Worm (Caenorhabditis elegans): Measurements from ENCODE around the gene F13A7.1.
A peak's percentile ranks its signal among the peaks of the same experiment; 100 is the strongest.

F13A7.1 gene

DNA sequence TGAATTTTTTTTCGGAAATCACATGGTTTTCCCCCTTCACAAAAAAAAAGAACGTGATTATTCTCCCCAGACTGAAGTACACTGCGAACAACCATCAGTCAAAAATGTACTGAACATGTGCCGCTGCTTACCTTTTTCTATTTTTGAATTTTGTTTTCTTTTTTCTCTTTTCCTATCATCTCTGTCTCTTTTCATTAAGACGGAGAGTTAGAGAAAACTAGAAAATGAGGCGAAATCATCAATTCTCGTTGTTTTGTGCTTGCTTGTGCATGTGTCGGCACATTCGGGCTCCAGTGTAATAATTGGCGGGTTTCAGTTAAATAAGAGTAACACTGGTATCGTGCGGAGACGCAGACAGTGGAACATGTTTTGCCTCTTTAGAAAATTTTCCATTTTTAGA is 25.5 kb downstream of the F13A7.1 start (continued):
- TF ChIP-seq gei-17 (GFP tag; optimal IDR thresholded peaks at IDR 0.05) (no peak), F37B4.10 (GFP tag; IDR thresholded peaks at IDR 0.05) (no peak), lsl-1 (GFP tag; optimal IDR thresholded peaks at IDR 0.05) (no peak), unc-130 (GFP tag; optimal IDR thresholded peaks at IDR 0.05) (no peak), ztf-22 (GFP tag; optimal IDR thresholded peaks at IDR 0.05) (peak; percentile 23), ceh-27 (GFP tag; optimal IDR thresholded peaks at IDR 0.05) (no peak), madf-8 (GFP tag; conservative IDR thresholded peaks at IDR 0.05) (no peak), lin-35 (GFP tag; optimal IDR thresholded peaks at IDR 0.05) (no peak), D2030.7 (GFP tag; IDR thresholded peaks at IDR 0.05) (no peak), ama-1 (optimal IDR thresholded peaks at IDR 0.05) (no peak), ama-1 (GFP tag; optimal IDR thresholded peaks at IDR 0.05) (no peak), rcor-1 (GFP tag; IDR thresholded peaks at IDR 0.05) (no peak), ztf-26 (tag; optimal IDR thresholded peaks at IDR 0.05) (no peak), ZK185.1 (tag; optimal IDR thresholded peaks at IDR 0.05; ENCODE audit: poor library complexity, severe bottlenecking) (no peak), tbx-9 (tag; optimal IDR thresholded peaks at IDR 0.05; ENCODE audit: borderline replicate concordance) (no peak), nfyb-1 (GFP tag; IDR thresholded peaks at IDR 0.05) (no peak), ccch-3 (GFP tag; optimal IDR thresholded peaks at IDR 0.05) (no peak), dox-1 (GFP tag; IDR thresholded peaks at IDR 0.05) (0 out of 2 replicates have a peak, but pooled peaks have one; percentile 7), dpl-1 (GFP tag; optimal IDR thresholded peaks at IDR 0.05) (no peak), T07F8.4 (tag; optimal IDR thresholded peaks at IDR 0.05) (no peak), ztf-28 (GFP tag; IDR thresholded peaks at IDR 0.05) (no peak), attf-3 (GFP tag; conservative IDR thresholded peaks at IDR 0.05) (no peak), bed-1 (GFP tag; IDR thresholded peaks at IDR 0.05) (no peak), Y53G8AR.9 (GFP tag; conservative IDR thresholded peaks at IDR 0.05) (no peak), ztf-3 (GFP tag; optimal IDR thresholded peaks at IDR 0.05) (no peak), atf-7 (tag; optimal IDR thresholded peaks at IDR 0.05) (peak; percentile 1), K12H6.12 (tag; optimal IDR thresholded peaks at IDR 0.05) (peak; percentile 58), snpc-1.1 (tag; optimal IDR thresholded peaks at IDR 0.05; ENCODE audit: insufficient read depth) (no peak), Y95B8A.8 (GFP tag; IDR thresholded peaks at IDR 0.05) (no peak)

DNA sequence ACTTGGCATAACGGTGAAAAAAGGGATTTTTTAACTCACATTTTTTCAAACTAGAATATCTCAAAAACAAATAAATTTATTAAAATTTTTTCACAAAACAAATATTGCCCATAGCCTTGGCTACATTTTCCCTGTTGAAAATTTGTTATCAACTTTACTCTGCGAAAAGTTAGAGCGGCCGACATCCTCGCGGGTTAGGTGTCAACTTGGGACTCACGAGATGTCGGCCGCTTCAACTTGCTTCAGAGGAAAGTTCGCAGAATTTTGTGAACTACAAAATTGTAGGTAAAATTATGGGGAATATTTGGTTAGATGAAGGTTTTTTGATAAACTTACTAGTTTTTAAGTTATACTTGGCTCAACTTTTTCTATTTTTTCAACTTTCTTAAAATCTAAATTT is 26.0 kb downstream of the F13A7.1 start:
- no peak for TF ChIP-seq lag-1 (GFP tag; IDR thresholded peaks at IDR 0.05)
- no peak for TF ChIP-seq snpc-4 (GFP tag; optimal IDR thresholded peaks at IDR 0.05)
- peak in 3 of 4 experiments; percentile 65 to 83 (median 82) for TF ChIP-seq snpc-4 (tag; optimal IDR thresholded peaks at IDR 0.05)
- peak; percentile 20 for TF ChIP-seq snpc-1.1 (tag; optimal IDR thresholded peaks at IDR 0.05; ENCODE audit: insufficient read depth)
- no peak for TF ChIP-seq madf-10 (tag; optimal IDR thresholded peaks at IDR 0.05)

- no peak for TF ChIP-seq rec-8 (tag; optimal IDR thresholded peaks at IDR 0.05)
- TF ChIP-seq mel-28 (tag; optimal IDR thresholded peaks at IDR 0.05; ENCODE audit: borderline replicate concordance): no peak
- peak; percentile 63; the same call in 1 of the 2 replicates for TF ChIP-seq let-526 (GFP tag; IDR thresholded peaks at IDR 0.05)
- TF ChIP-seq hlh-12 (tag; optimal IDR thresholded peaks at IDR 0.05): no peak
- TF ChIP-seq F57C9.4 (tag; optimal IDR thresholded peaks at IDR 0.05): no peak
- TF ChIP-seq repo-1 (tag; optimal IDR thresholded peaks at IDR 0.05): no peak
- no peak for TF ChIP-seq snpc-4 (GFP tag; optimal IDR thresholded peaks at IDR 0.05)
- peak; percentile 34 to 58 (median 40) for TF ChIP-seq snpc-4 (tag; optimal IDR thresholded peaks at IDR 0.05)
- no peak for TF ChIP-seq madf-6 (GFP tag; IDR thresholded peaks at IDR 0.05)
- TF ChIP-seq ets-4 (GFP tag; optimal IDR thresholded peaks at IDR 0.05): peak; percentile 48
- peak; percentile 47; the same call in 1 of the 2 replicates for TF ChIP-seq B0336.3 (GFP tag; IDR thresholded peaks at IDR 0.05)
- no peak for TF ChIP-seq efl-1 (GFP tag; optimal IDR thresholded peaks at IDR 0.05)
- TF ChIP-seq ZK185.1 (tag; optimal IDR thresholded peaks at IDR 0.05; ENCODE audit: poor library complexity, severe bottlenecking): no peak
- TF ChIP-seq Y56A3A.18 (GFP tag; IDR thresholded peaks at IDR 0.05): 0 out of 2 replicates have a peak, but pooled peaks have one; percentile 45
- TF ChIP-seq him-1 (tag; optimal IDR thresholded peaks at IDR 0.05): no peak
- TF ChIP-seq F55B11.4 (tag; optimal IDR thresholded peaks at IDR 0.05; ENCODE audit: borderline replicate concordance, insufficient read depth): no peak
- TF ChIP-seq attf-5 (GFP tag; optimal IDR thresholded peaks at IDR 0.05): peak; percentile 55
- peak; percentile 65 for TF ChIP-seq K12H6.12 (tag; optimal IDR thresholded peaks at IDR 0.05)
These were observed 26.9 kb downstream of the F13A7.1 start for ce11 chrV:16350775-16351378.
